Fruit fly (Drosophila melanogaster): Measurements from ENCODE around the gene CG7523.

DNA sequence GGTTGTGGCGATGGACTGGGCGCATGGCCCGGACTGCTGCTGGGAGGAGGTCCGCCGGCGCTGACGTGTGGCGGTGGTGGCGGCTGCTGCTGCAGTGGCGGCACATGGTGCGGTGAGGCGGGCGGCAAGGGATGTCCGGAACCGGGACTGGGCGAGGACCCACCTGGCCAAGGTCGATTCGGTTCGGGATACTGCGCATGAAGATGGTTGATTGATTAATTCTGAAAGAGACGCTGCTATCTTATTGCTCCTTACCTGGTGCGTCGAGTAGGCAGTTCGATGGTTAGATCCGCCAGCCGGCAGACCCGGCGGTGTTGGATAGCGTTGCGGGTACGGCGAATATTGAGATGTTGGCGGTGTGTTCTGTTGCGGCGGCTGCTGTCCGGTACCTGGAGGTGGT lies 37.1 kb upstream of the CG7523 start:
- TF ChIP-seq h (optimal IDR thresholded peaks at IDR 0.05) (no peak), Sin3A (optimal IDR thresholded peaks at IDR 0.05) (no peak), psq (optimal IDR thresholded peaks at IDR 0.05) (no peak), ttk (optimal IDR thresholded peaks at IDR 0.05) (no peak), insv (optimal IDR thresholded peaks at IDR 0.05) (no peak)
